Worm (Caenorhabditis elegans): Measurements from ENCODE around the gene sta-2.

sta-2 gene

DNA sequence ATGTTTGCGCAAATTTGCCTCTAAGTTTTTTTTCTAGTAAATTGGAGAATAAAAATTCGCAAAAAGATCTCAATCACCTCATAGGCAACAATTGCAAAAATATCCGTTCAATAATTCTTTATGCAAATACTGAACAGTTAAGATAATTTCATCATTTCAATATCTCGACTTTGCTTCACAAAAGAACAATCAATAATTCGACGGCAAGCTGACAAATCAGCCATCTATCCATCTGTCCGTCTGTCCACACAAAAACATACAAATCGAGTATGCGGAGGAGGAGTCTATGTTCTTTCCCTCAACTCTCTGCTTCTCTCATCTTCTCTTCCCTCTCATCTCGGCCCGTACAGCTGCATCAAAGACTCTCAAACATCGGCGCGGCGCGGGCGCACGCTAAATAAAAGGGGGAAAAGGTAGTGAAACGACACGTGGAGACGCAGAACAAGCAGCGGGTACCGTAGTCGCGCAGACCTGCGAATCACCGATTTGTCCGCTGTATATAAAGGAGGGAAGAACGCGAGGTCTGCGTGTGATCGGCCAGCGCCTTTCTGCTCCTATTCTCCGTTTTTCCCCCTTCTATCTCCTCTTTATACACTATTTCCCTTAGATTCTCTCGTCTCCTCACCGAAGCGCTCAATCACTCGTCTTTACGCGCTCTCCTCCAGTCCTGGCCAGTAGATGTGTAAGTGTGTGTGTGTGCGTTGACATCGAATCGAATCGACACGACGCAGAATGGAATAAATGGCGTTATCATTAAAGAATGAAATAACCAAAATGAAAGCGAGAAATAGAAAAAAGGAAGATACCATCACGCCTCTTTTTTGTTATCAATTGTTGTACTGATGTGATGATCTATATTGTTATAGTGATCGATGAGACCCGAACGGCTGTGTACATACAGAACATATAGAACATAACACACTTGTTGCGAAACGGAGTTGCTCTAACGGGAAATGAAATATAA, 10.0 kb upstream of the sta-2 start:
- TF ChIP-seq lsy-2 (tag; optimal IDR thresholded peaks at IDR 0.05) (peak; percentile 95 to 99), sptf-1 (tag; optimal IDR thresholded peaks at IDR 0.05) (no peak), vab-15 (tag; optimal IDR thresholded peaks at IDR 0.05) (peak; percentile 96), C34B4.2 (tag; optimal IDR thresholded peaks at IDR 0.05) (no peak), unc-86 (tag; optimal IDR thresholded peaks at IDR 0.05) (peak; percentile 96), skn-1 (tag; optimal IDR thresholded peaks at IDR 0.05) (peak; percentile 80), blmp-1 (tag; optimal IDR thresholded peaks at IDR 0.05) (peak; percentile 89), hlh-4 (tag; optimal IDR thresholded peaks at IDR 0.05) (no peak), lin-39 (tag; optimal IDR thresholded peaks at IDR 0.05) (peak; percentile 24), tbx-2 (tag; optimal IDR thresholded peaks at IDR 0.05) (peak; percentile 97), fkh-10 (GFP tag; optimal IDR thresholded peaks at IDR 0.05) (peak; percentile 96), ceh-63 (GFP tag; optimal IDR thresholded peaks at IDR 0.05) (no peak), lin-14 (GFP tag; optimal IDR thresholded peaks at IDR 0.05) (peak; percentile 100), fkh-4 (tag; optimal IDR thresholded peaks at IDR 0.05; ENCODE audit: borderline replicate concordance) (peak; percentile 40), ceh-90 (tag; optimal IDR thresholded peaks at IDR 0.05) (no peak), aha-1 (tag; optimal IDR thresholded peaks at IDR 0.05) (no peak), unc-130 (tag; optimal IDR thresholded peaks at IDR 0.05) (peak; percentile 91), grh-1 (GFP tag; IDR thresholded peaks at IDR 0.05) (no peak; the same call in none of the 2 replicates), aly-2 (tag; optimal IDR thresholded peaks at IDR 0.05) (peak; percentile 91), C16A3.4 (tag; optimal IDR thresholded peaks at IDR 0.05) (peak; percentile 96), pqm-1 (tag; optimal IDR thresholded peaks at IDR 0.05) (no peak), nhr-84 (tag; optimal IDR thresholded peaks at IDR 0.05) (no peak), nhr-90 (tag; optimal IDR thresholded peaks at IDR 0.05; ENCODE audit: poor library complexity) (peak; percentile 89), nhr-11 (tag; optimal IDR thresholded peaks at IDR 0.05) (peak; percentile 41), efl-1 (optimal IDR thresholded peaks at IDR 0.05) (peak; percentile 82 to 84), efl-1 (GFP tag; optimal IDR thresholded peaks at IDR 0.05 in 1 of 2) (peak; percentile 63 to 95), ceh-88 (GFP tag; IDR thresholded peaks at IDR 0.05) (peak; percentile 87), nhr-19 (GFP tag; conservative IDR thresholded peaks at IDR 0.05) (peak; percentile 89), irx-1 (tag; optimal IDR thresholded peaks at IDR 0.05) (peak; percentile 87), ces-1 (GFP tag; optimal IDR thresholded peaks at IDR 0.05) (peak; percentile 23), nhr-77 (tag; optimal IDR thresholded peaks at IDR 0.05) (peak; percentile 94), mef-2 (tag; optimal IDR thresholded peaks at IDR 0.05) (peak; percentile 82), ceh-8 (GFP tag; optimal IDR thresholded peaks at IDR 0.05) (peak; percentile 88), lir-3 (tag; optimal IDR thresholded peaks at IDR 0.05; ENCODE audit: poor library complexity) (peak; percentile 60), mep-1 (tag; optimal IDR thresholded peaks at IDR 0.05) (peak; percentile 76), elt-3 (tag; optimal IDR thresholded peaks at IDR 0.05) (peak in 3 of 6 experiments; percentile 50 to 81 (median 72)), nhr-76 (tag; optimal IDR thresholded peaks at IDR 0.05) (peak; percentile 92), zag-1 (tag; optimal IDR thresholded peaks at IDR 0.05) (peak; percentile 25), pax-3 (tag; optimal IDR thresholded peaks at IDR 0.05) (peak; percentile 87), xbp-1 (tag; optimal IDR thresholded peaks at IDR 0.05) (peak; percentile 98), elt-2 (tag; optimal IDR thresholded peaks at IDR 0.05) (peak; percentile 91), sup-37 (GFP tag; optimal IDR thresholded peaks at IDR 0.05) (peak; percentile 65), unc-98 (GFP tag; IDR thresholded peaks at IDR 0.05) (no peak; the same call in 1 of the 2 replicates), tlp-1 (tag; optimal IDR thresholded peaks at IDR 0.05) (no peak), nhr-28 (tag; optimal IDR thresholded peaks at IDR 0.05) (no peak), snu-23 (GFP tag; optimal IDR thresholded peaks at IDR 0.05) (peak; percentile 99), Y116A8C.19 (tag; optimal IDR thresholded peaks at IDR 0.05; ENCODE audit: borderline replicate concordance) (no peak), fos-1 (tag; optimal IDR thresholded peaks at IDR 0.05) (peak; percentile 84), nhr-71 (tag; optimal IDR thresholded peaks at IDR 0.05) (peak; percentile 98), ztf-11 (tag; optimal IDR thresholded peaks at IDR 0.05) (peak in 1 of 2 experiments; percentile 82), snpc-4 (tag; optimal IDR thresholded peaks at IDR 0.05) (peak; percentile 80)

Measured in whole organism, L1 larva.